Worm (Caenorhabditis elegans) whole organism, L2 larva: Measurements from ENCODE around the gene R05H11.1.

Experiments used
- ama-1 ChIP-seq: fragments of 150-350 bp; optimal IDR thresholded peaks from 2 replicates; lab custom pipeline; 2018; ENCODE audit warnings: inconsistent platforms
- ceh-82 ChIP-seq: fragments of 150-350 bp; optimal IDR thresholded peaks from 2 replicates; lab custom pipeline; 2014; ENCODE audit warnings: missing biosample characterization, missing genetic modification characterization
- crh-2 ChIP-seq: sonication (generic microtip); optimal IDR thresholded peaks from 2 replicates; lab custom pipeline; 2017; ENCODE audit warnings: missing biosample characterization, missing genetic modification characterization
- elt-3 ChIP-seq: sonication (generic microtip); optimal IDR thresholded peaks from 2 replicates; lab custom pipeline; 2017; ENCODE audit warnings: missing biosample characterization, missing genetic modification characterization
- lin-11 ChIP-seq: fragments of 150-350 bp; sonication (generic microtip); optimal IDR thresholded peaks from 2 replicates; lab custom pipeline; 2014; ENCODE audit warnings: missing biosample characterization, missing genetic modification characterization, inconsistent platforms, mixed read lengths
- nhr-12 ChIP-seq: fragments of 150-350 bp; optimal IDR thresholded peaks from 2 replicates; lab custom pipeline; 2014; ENCODE audit warnings: missing biosample characterization, missing genetic modification characterization
- sem-4 ChIP-seq: fragments of 150-350 bp; optimal IDR thresholded peaks from 2 replicates; lab custom pipeline; 2014; ENCODE audit warnings: missing biosample characterization, missing genetic modification reagents, missing genetic modification characterization
- snpc-4 ChIP-seq: fragments of 150-350 bp; optimal IDR thresholded peaks from 2 replicates; lab custom pipeline; 2014; ENCODE audit warnings: missing biosample characterization, missing genetic modification characterization
- unc-55 ChIP-seq: fragments of 150-350 bp; sonication (generic microtip); optimal IDR thresholded peaks from 3 replicates; lab custom pipeline; 2014; ENCODE audit warnings: missing biosample characterization, missing genetic modification reagents, missing genetic modification characterization
- ztf-11 ChIP-seq: sonication (generic microtip); optimal IDR thresholded peaks from 2 replicates; lab custom pipeline; 2017; ENCODE audit warnings: missing biosample characterization, missing genetic modification characterization

- TF ChIP-seq elt-3 (tag; lab: Kevin White, UChicago) (no peak), nhr-12 (tag; lab: Kevin White, UChicago) (no peak), unc-55 (GFP tag; lab: Kevin White, UChicago) (no peak), ceh-82 (tag; lab: Kevin White, UChicago) (no peak), ama-1 (lab: Kevin White, UChicago) (no peak), sem-4 (tag; lab: Kevin White, UChicago) (no peak), crh-2 (tag; lab: Kevin White, UChicago) (no peak), ztf-11 (no peak), lin-11 (no peak), snpc-4 (tag; lab: Kevin White, UChicago) (no peak)
Measured at ce11 chrIII:6826137-6826536, 30.7 kb downstream of the R05H11.1 start.
